Worm (Caenorhabditis elegans): Measurements from ENCODE around the gene pgp-1.

- no peak for TF ChIP-seq ztf-22 (GFP tag; optimal IDR thresholded peaks at IDR 0.05)
- no peak for TF ChIP-seq ama-1 (optimal IDR thresholded peaks at IDR 0.05)
- no peak for TF ChIP-seq ama-1 (GFP tag; optimal IDR thresholded peaks at IDR 0.05)
- TF ChIP-seq ztf-18 (tag; optimal IDR thresholded peaks at IDR 0.05), result no peak
These were observed at the start of gene pgp-1 for ce11 chrIV:12599158-12599557.
